Fruit fly (Drosophila melanogaster): ENCODE measurements around the gene TTLL6B.

Gene TTLL6B

dm6 chr3R:27204694-27205414, 46.0 kb downstream of the TTLL6B start:
- TF ChIP-seq psq (optimal IDR thresholded peaks at IDR 0.05) (no peak), Sin3A (optimal IDR thresholded peaks at IDR 0.05) (no peak), ttk (optimal IDR thresholded peaks at IDR 0.05) (no peak), Myc (optimal IDR thresholded peaks at IDR 0.05) (no peak), h (optimal IDR thresholded peaks at IDR 0.05) (no peak), insv (optimal IDR thresholded peaks at IDR 0.05) (no peak)

dm6 chr3R:27203856-27204255, 47.0 kb downstream of the TTLL6B start:
- TF ChIP-seq Myc (optimal IDR thresholded peaks at IDR 0.05) (no peak), psq (optimal IDR thresholded peaks at IDR 0.05) (no peak), h (optimal IDR thresholded peaks at IDR 0.05) (no peak), insv (optimal IDR thresholded peaks at IDR 0.05) (no peak), Sin3A (optimal IDR thresholded peaks at IDR 0.05) (no peak), ttk (optimal IDR thresholded peaks at IDR 0.05) (no peak)

DNA sequence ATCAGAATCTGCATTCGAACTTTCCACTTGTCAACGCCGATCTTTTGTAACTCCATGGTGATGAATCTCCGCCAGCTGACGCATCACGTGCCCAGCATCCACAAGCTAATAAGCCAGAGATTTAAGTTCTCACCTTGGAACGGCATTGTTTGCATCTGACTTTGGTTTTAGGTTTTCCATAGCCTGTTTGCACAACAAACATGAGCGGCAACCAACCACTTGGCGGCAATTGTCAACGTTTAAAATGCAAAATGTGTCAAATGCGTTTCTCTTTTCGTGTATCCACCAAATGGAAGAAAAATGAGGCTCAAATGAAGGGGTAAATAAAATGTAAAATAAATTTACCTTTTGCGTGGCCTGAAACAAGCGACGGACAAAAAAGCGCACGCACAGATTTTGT, 48.5 kb downstream of the TTLL6B start:
- TF ChIP-seq Sin3A (optimal IDR thresholded peaks at IDR 0.05) (no peak), insv (optimal IDR thresholded peaks at IDR 0.05) (no peak), h (optimal IDR thresholded peaks at IDR 0.05) (no peak)

DNA sequence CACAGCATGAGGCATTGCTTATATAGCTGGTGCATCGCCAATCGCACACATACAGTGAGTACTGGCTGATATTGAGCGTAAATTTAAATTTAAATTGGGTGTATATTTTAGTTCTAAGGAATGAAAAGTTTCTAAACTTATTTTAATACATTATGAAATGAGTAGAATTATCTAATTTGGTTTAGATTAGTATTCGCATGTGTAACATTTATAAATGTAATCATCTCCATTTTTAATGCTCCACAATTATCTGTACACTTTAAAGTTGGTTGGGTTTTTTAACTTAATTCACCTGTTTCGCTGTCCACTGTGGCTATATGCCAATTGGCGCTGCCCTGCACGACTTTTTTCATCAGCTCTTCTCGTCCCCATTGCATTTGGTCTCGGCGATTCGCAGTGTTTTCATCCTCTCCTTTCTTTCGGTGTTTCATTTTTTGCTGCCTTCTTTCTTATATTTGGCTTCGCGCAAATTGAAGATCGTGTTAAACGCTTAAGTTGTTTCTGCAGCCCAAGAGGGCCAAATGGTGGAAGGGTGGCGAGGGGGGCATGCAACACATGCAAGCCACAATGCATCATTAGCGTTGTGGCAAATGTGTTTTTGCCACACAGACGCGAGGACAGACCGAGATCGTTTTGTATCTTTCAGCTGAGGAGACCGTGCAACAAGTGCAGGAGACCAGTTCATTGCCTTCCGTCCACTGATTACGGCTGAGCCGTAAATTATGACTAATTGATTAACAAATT, 49.1 kb downstream of the TTLL6B start:
- TF ChIP-seq ttk (optimal IDR thresholded peaks at IDR 0.05) (no peak), h (optimal IDR thresholded peaks at IDR 0.05) (no peak), insv (optimal IDR thresholded peaks at IDR 0.05) (no peak), Myc (optimal IDR thresholded peaks at IDR 0.05) (no peak), Sin3A (optimal IDR thresholded peaks at IDR 0.05) (no peak), psq (optimal IDR thresholded peaks at IDR 0.05) (no peak)

DNA sequence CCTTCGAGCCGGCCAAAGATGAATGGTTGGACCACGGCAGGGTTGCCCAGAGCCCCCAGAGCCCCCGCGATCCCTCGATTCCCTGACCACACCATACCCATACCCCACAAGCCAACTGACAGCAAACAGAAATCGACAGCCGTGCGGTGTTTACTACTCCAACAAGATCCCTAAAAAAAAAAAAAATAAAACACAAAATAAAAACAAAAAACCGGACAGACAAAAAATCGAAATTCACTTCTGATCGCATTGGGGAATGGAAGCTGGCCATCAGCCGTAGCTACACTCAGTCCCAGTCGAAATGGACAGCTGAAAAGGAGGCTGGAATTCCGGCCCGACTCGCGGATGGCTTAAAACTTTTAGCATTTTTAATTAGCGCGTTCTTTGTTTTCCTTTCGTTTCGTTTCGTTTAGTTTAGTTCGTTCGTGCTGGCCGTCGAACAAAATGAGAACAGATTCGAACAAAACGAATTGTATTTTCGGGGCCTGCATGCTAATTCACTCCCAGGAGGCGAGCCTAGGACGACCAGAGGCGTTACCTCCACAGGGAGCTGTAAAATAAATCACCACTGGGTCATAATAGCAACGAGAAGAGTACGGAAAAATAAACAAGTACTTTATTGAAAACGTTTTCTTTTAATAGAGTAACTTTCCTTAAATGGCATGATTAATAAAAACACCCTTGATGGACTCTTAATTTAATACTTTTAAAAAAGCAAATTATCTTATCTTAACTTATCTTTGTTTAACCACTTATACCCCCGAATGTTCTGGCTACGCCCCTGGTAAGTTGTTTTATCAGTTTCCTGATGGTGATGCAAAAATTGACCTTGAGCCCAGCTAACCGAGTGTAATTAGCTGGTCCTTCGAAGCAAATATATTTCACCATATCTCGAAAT, 51.7 kb downstream of the TTLL6B start:
- no peak for TF ChIP-seq Myc (optimal IDR thresholded peaks at IDR 0.05)
- TF ChIP-seq psq (optimal IDR thresholded peaks at IDR 0.05): no peak
- TF ChIP-seq Sin3A (optimal IDR thresholded peaks at IDR 0.05): no peak
- no peak for TF ChIP-seq ttk (optimal IDR thresholded peaks at IDR 0.05)
- no peak for TF ChIP-seq h (optimal IDR thresholded peaks at IDR 0.05)
- TF ChIP-seq insv (optimal IDR thresholded peaks at IDR 0.05): no peak
